Fruit fly (Drosophila melanogaster) whole organism, prepupa: ENCODE data around the gene CG6503.

ENCODE experiments used
- Blimp-1 ChIP-seq: fragments of 200-800 bp; sonication (Bioruptor generic); optimal IDR thresholded peaks from 3 replicates; lab custom pipeline; 2017; ENCODE audit warnings: missing biosample characterization, missing genetic modification characterization, mild to moderate bottlenecking, moderate library complexity, missing genetic modification reagents
- CG10669 ChIP-seq: fragments of 200-800 bp; sonication (Bioruptor generic); optimal IDR thresholded peaks from 3 replicates; lab custom pipeline; 2018; ENCODE audit warnings: missing biosample characterization, mild to moderate bottlenecking, missing genetic modification characterization, moderate library complexity
- Hr4 ChIP-seq: fragments of 200-800 bp; sonication (Bioruptor generic); optimal IDR thresholded peaks from 3 replicates; lab custom pipeline; 2016; ENCODE audit warnings: missing biosample characterization, missing genetic modification characterization

DNA sequence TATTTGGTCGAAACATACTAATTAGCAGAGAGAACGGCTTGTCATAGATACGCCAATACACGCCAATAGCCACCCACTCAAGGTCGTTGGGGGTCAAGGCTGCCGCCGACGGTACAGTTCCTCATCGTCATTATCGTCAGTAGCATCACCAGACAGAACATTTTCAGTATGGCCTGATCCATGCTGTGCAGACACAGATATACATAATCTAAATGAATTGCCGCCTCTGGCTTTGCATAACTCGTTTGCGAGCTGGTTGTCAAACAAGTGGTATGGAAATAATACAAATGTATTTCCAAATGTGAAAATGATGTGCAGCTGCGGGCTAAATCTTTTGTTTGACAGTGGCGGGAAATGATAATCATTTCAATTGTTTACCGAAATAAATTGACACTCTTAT is 38.2 kb upstream of the CG6503 start:
- TF ChIP-seq Hr4 (GFP tag; lab: Kevin White, UChicago) (no peak), CG10669 (GFP tag; lab: Kevin White, UChicago) (no peak), Blimp-1 (GFP tag; lab: Kevin White, UChicago) (no peak)
